7 worm cellular contexts compared by ENCODE assay signal in the genomic region with DNA sequence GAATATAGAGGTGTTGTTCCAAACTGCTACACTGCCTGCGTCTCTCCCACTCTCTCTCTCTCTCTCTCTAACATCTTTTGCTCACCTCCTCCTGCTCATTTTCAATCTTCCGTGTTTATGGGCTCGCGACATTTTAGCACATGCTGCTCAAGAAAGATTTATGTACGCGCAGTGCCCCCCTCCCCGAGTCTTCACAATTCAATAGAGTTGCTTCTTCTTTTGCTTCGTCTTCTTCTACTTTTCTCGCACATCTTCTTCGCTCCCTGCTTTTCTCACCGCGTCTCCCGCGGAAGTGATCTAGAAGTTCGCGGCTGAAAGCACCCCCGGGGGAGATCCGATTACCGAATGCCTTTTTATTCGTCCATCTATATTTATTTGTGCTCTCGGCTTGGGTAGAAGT.
A peak's percentile ranks its signal among the peaks of the same experiment; 100 is the strongest.
TF ChIP-seq lines count a peak whose summit lies in the region.

No protein-coding gene starts in this region.

TF ChIP-seq in whole organism, L1 larva, 84 proteins besides CTCF, POLR2A, EP300 and RAD21 (continues in another document):
- TF ChIP-seq aha-1 (tag; optimal IDR thresholded peaks at IDR 0.05; lab: Kevin White, UChicago), result no peak
- TF ChIP-seq irx-1 (tag; optimal IDR thresholded peaks at IDR 0.05; lab: Kevin White, UChicago), result peak; percentile 9
- no peak for TF ChIP-seq sup-37 (GFP tag; optimal IDR thresholded peaks at IDR 0.05; lab: Kevin White, UChicago)
- no peak for TF ChIP-seq hlh-17 (GFP tag; optimal IDR thresholded peaks at IDR 0.05; lab: Kevin White, UChicago; ENCODE audit: borderline replicate concordance)
- peak; percentile 27 for TF ChIP-seq nhr-47 (tag; optimal IDR thresholded peaks at IDR 0.05; lab: Kevin White, UChicago)
- no peak for TF ChIP-seq sptf-1 (tag; optimal IDR thresholded peaks at IDR 0.05; lab: Kevin White, UChicago)
- TF ChIP-seq egl-27 (tag; optimal IDR thresholded peaks at IDR 0.05; lab: Kevin White, UChicago), result no peak
- TF ChIP-seq hpl-2 (GFP tag; optimal IDR thresholded peaks at IDR 0.05; lab: Kevin White, UChicago), result no peak
- TF ChIP-seq sox-4 (tag; optimal IDR thresholded peaks at IDR 0.05; lab: Kevin White, UChicago), result no peak
- no peak for TF ChIP-seq efl-1 (optimal IDR thresholded peaks at IDR 0.05; lab: Kevin White, UChicago)
- peak in 1 of 2 experiments; percentile 2 for TF ChIP-seq efl-1 (GFP tag; optimal IDR thresholded peaks at IDR 0.05 in 1 of 2; lab: Kevin White, UChicago)
- no peak for TF ChIP-seq ceh-88 (GFP tag; IDR thresholded peaks at IDR 0.05; lab: Robert Waterston, UW)

TF ChIP-seq in whole organism, L2 larva, 48 proteins besides CTCF, POLR2A, EP300 and RAD21:
- TF ChIP-seq Y55F3AM.14 (GFP tag; optimal IDR thresholded peaks at IDR 0.05; lab: Kevin White, UChicago) (peak; percentile 8), C34F6.9 (tag; optimal IDR thresholded peaks at IDR 0.05; lab: Kevin White, UChicago) (peak; percentile 29), unc-55 (GFP tag; optimal IDR thresholded peaks at IDR 0.05; lab: Kevin White, UChicago) (peak; percentile 7), sma-9 (GFP tag; optimal IDR thresholded peaks at IDR 0.05; lab: Kevin White, UChicago) (peak; percentile 7), sma-9 (tag; optimal IDR thresholded peaks at IDR 0.05; lab: Kevin White, UChicago) (no peak), snpc-4 (tag; optimal IDR thresholded peaks at IDR 0.05; lab: Kevin White, UChicago) (no peak)

TF ChIP-seq in whole organism, L3 larva, 47 proteins besides CTCF, POLR2A, EP300 and RAD21 (continues in another document):
- TF ChIP-seq lsy-12 (tag; optimal IDR thresholded peaks at IDR 0.05; lab: Kevin White, UChicago) (no peak), mdl-1 (tag; optimal IDR thresholded peaks at IDR 0.05; lab: Kevin White, UChicago) (no peak), nfya-1 (tag; optimal IDR thresholded peaks at IDR 0.05; lab: Kevin White, UChicago; ENCODE audit: insufficient read depth) (peak; percentile 11), pqm-1 (tag; optimal IDR thresholded peaks at IDR 0.05; lab: Kevin White, UChicago) (no peak), tbx-2 (tag; optimal IDR thresholded peaks at IDR 0.05; lab: Kevin White, UChicago) (no peak), sea-2 (GFP tag; optimal IDR thresholded peaks at IDR 0.05; lab: Kevin White, UChicago) (no peak), nhr-25 (tag; optimal IDR thresholded peaks at IDR 0.05; lab: Kevin White, UChicago) (no peak), nhr-23 (tag; optimal IDR thresholded peaks at IDR 0.05; lab: Kevin White, UChicago) (no peak), nhr-11 (tag; optimal IDR thresholded peaks at IDR 0.05; lab: Kevin White, UChicago) (no peak), eor-1 (tag; optimal IDR thresholded peaks at IDR 0.05; lab: Kevin White, UChicago) (no peak), ceh-82 (tag; optimal IDR thresholded peaks at IDR 0.05; lab: Kevin White, UChicago) (no peak), elt-1 (tag; optimal IDR thresholded peaks at IDR 0.05; lab: Kevin White, UChicago) (no peak), egl-5 (tag; optimal IDR thresholded peaks at IDR 0.05; lab: Kevin White, UChicago) (no peak), ZK546.5 (tag; optimal IDR thresholded peaks at IDR 0.05; lab: Kevin White, UChicago) (no peak), fkh-10 (GFP tag; optimal IDR thresholded peaks at IDR 0.05; lab: Kevin White, UChicago) (peak; percentile 63)

TF ChIP-seq in whole organism, L4 larva, 104 proteins besides CTCF, POLR2A, EP300 and RAD21:
- TF ChIP-seq spr-3 (GFP tag; optimal IDR thresholded peaks at IDR 0.05; lab: Kevin White, UChicago) (no peak), hlh-30 (tag; optimal IDR thresholded peaks at IDR 0.05; lab: Kevin White, UChicago; ENCODE audit: insufficient read depth) (peak; percentile 4), dve-1 (tag; optimal IDR thresholded peaks at IDR 0.05; lab: Kevin White, UChicago; ENCODE audit: insufficient read depth) (no peak), dmd-8 (GFP tag; IDR thresholded peaks at IDR 0.05; lab: Robert Waterston, UW) (no peak), tag-97 (GFP tag; IDR thresholded peaks at IDR 0.05; lab: Robert Waterston, UW) (no peak), mes-2 (tag; optimal IDR thresholded peaks at IDR 0.05; lab: Kevin White, UChicago; ENCODE audit: poor library complexity, severe bottlenecking) (peak; percentile 4), tra-1 (GFP tag; IDR thresholded peaks at IDR 0.05; lab: Robert Waterston, UW) (no peak), lsy-2 (tag; optimal IDR thresholded peaks at IDR 0.05; lab: Kevin White, UChicago) (peak in 1 of 2 experiments; percentile 30), fkh-10 (GFP tag; optimal IDR thresholded peaks at IDR 0.05; lab: Kevin White, UChicago) (peak; percentile 62), rbr-2 (tag; optimal IDR thresholded peaks at IDR 0.05; lab: Kevin White, UChicago) (peak; percentile 45), egl-43 (GFP tag; IDR thresholded peaks at IDR 0.05; lab: Robert Waterston, UW) (no peak), set-16 (GFP tag; IDR thresholded peaks at IDR 0.05; lab: Robert Waterston, UW) (peak; percentile 31; the same call in 1 of the 2 replicates)

TF ChIP-seq in whole organism, late embryonic, 69 proteins besides CTCF, POLR2A, EP300 and RAD21 (continues in another document):
- TF ChIP-seq ztf-16 (tag; optimal IDR thresholded peaks at IDR 0.05; lab: Kevin White, UChicago) (no peak), ama-1 (optimal IDR thresholded peaks at IDR 0.05; lab: Kevin White, UChicago) (no peak), unc-42 (tag; optimal IDR thresholded peaks at IDR 0.05; lab: Kevin White, UChicago) (peak; percentile 89), eyg-1 (tag; optimal IDR thresholded peaks at IDR 0.05; lab: Kevin White, UChicago) (no peak), F13H6.1 (tag; optimal IDR thresholded peaks at IDR 0.05; lab: Kevin White, UChicago) (no peak), pha-2 (tag; optimal IDR thresholded peaks at IDR 0.05; lab: Kevin White, UChicago) (no peak), lim-6 (tag; optimal IDR thresholded peaks at IDR 0.05; lab: Kevin White, UChicago) (no peak), unc-55 (GFP tag; optimal IDR thresholded peaks at IDR 0.05; lab: Kevin White, UChicago) (peak; percentile 19), pat-9 (tag; optimal IDR thresholded peaks at IDR 0.05; lab: Kevin White, UChicago) (no peak), ceh-14 (tag; optimal IDR thresholded peaks at IDR 0.05; lab: Kevin White, UChicago) (no peak), nhr-232 (tag; optimal IDR thresholded peaks at IDR 0.05; lab: Kevin White, UChicago) (no peak), hlh-8 (tag; optimal IDR thresholded peaks at IDR 0.05; lab: Kevin White, UChicago) (no peak), sdc-2 (tag; optimal IDR thresholded peaks at IDR 0.05; lab: Kevin White, UChicago) (no peak), ceh-2 (tag; optimal IDR thresholded peaks at IDR 0.05; lab: Kevin White, UChicago) (no peak), ref-2 (tag; optimal IDR thresholded peaks at IDR 0.05; lab: Kevin White, UChicago) (no peak), elt-2 (tag; optimal IDR thresholded peaks at IDR 0.05; lab: Kevin White, UChicago) (no peak), pha-4 (tag; optimal IDR thresholded peaks at IDR 0.05; lab: Kevin White, UChicago) (no peak)

TF ChIP-seq in whole organism, mixed stage, embryonic, 35 proteins besides CTCF, POLR2A, EP300 and RAD21:
- TF ChIP-seq unc-62 (GFP tag; optimal IDR thresholded peaks at IDR 0.05; lab: Kevin White, UChicago), result no peak
- no peak for TF ChIP-seq nhr-237 (tag; optimal IDR thresholded peaks at IDR 0.05; lab: Kevin White, UChicago)
- TF ChIP-seq elt-3 (tag; optimal IDR thresholded peaks at IDR 0.05; lab: Kevin White, UChicago), result no peak
- TF ChIP-seq blmp-1 (tag; optimal IDR thresholded peaks at IDR 0.05; lab: Kevin White, UChicago), result no peak
- peak; percentile 71 for TF ChIP-seq ces-1 (GFP tag; optimal IDR thresholded peaks at IDR 0.05; lab: Kevin White, UChicago)
- no peak for TF ChIP-seq nhr-76 (tag; optimal IDR thresholded peaks at IDR 0.05; lab: Kevin White, UChicago)
- no peak for TF ChIP-seq hlh-1 (tag; optimal IDR thresholded peaks at IDR 0.05; lab: Kevin White, UChicago)

TF ChIP-seq in whole organism, young adult, 124 proteins besides CTCF, POLR2A, EP300 and RAD21:
- TF ChIP-seq D2030.7 (GFP tag; IDR thresholded peaks at IDR 0.05; lab: Robert Waterston, UW), result no peak
- no peak for TF ChIP-seq sptf-2 (GFP tag; optimal IDR thresholded peaks at IDR 0.05; lab: Kevin White, UChicago)
- peak; percentile 21; the same call in 1 of the 2 replicates for TF ChIP-seq egrh-3 (GFP tag; IDR thresholded peaks at IDR 0.05; lab: Robert Waterston, UW)
- peak; percentile 72 for TF ChIP-seq zfh-2 (GFP tag; conservative IDR thresholded peaks at IDR 0.05; lab: Robert Waterston, UW)
TF ChIP-seq in whole organism, young adult: peak in this region for 2.
